Fruit fly (Drosophila melanogaster) whole organism, wandering third instar larva: Measurements from ENCODE around the gene Akh.

Experiments
- Abd-B ChIP-seq: fragments of >200 bp; optimal IDR thresholded peaks from 2 replicates; lab custom pipeline; 2017; ENCODE audit warnings: missing biosample characterization, missing genetic modification characterization
- Mio ChIP-seq: sonication (Bioruptor generic); optimal IDR thresholded peaks from 2 replicates; lab custom pipeline; 2016; ENCODE audit warnings: missing biosample characterization, missing genetic modification characterization
- Myc ChIP-seq: fragments of >200 bp; optimal IDR thresholded peaks from 2 replicates; lab custom pipeline; 2017
- Rel ChIP-seq, 2 experiments: fragments of 200-800 bp; sonication (Bioruptor generic) in 1 of 2; optimal IDR thresholded peaks; 2 replicates in 1 of 2; 3 replicates in 1 of 2; lab custom pipeline; 2016 to 2019; ENCODE audit warnings: mild to moderate bottlenecking in 2 of 2, missing biosample characterization in 2 of 2, missing genetic modification characterization in 2 of 2, moderate library complexity in 1 of 2
- dsf ChIP-seq: sonication (Bioruptor generic); optimal IDR thresholded peaks from 2 replicates; lab custom pipeline; 2016; ENCODE audit warnings: missing biosample characterization, missing genetic modification characterization, borderline replicate concordance
- fru ChIP-seq: fragments of 200-800 bp; sonication (Bioruptor generic); optimal IDR thresholded peaks from 3 replicates; lab custom pipeline; 2016; ENCODE audit warnings: missing biosample characterization, mild to moderate bottlenecking, missing genetic modification characterization
- h ChIP-seq: fragments of 200-800 bp; sonication (Bioruptor generic); optimal IDR thresholded peaks from 3 replicates; lab custom pipeline; 2016; ENCODE audit warnings: missing biosample characterization, mild to moderate bottlenecking, missing genetic modification characterization
- jim ChIP-seq: fragments of 175-275, 200-325 bp; sonication (Bioruptor generic); optimal IDR thresholded peaks from 2 replicates; lab custom pipeline; 2016; ENCODE audit warnings: missing biosample characterization, mild to moderate bottlenecking, missing genetic modification characterization
- lola ChIP-seq: fragments of >200 bp; optimal IDR thresholded peaks from 2 replicates; lab custom pipeline; 2017; ENCODE audit warnings: missing biosample characterization, missing genetic modification characterization
- psq ChIP-seq: fragments of 200-800 bp; sonication (Bioruptor generic); optimal IDR thresholded peaks from 3 replicates; lab custom pipeline; 2017; ENCODE audit warnings: missing biosample characterization, mild to moderate bottlenecking, missing genetic modification characterization, moderate library complexity
- sv ChIP-seq: fragments of 200-800 bp; sonication (Bioruptor generic); optimal IDR thresholded peaks from 3 replicates; lab custom pipeline; 2016; ENCODE audit warnings: missing biosample characterization, missing genetic modification characterization
- usp ChIP-seq: fragments of >200 bp; optimal IDR thresholded peaks from 2 replicates; lab custom pipeline; 2017; ENCODE audit warnings: missing biosample characterization, missing genetic modification characterization

- TF ChIP-seq lola (no peak), usp (no peak), Myc (no peak), psq (GFP tag; lab: Kevin White, UChicago) (no peak), dsf (GFP tag; lab: Kevin White, UChicago) (no peak), h (no peak), jim (no peak), Abd-B (GFP tag; lab: Kevin White, UChicago) (no peak), Rel (GFP tag; optimal IDR thresholded peaks at IDR 0.05; lab: Kevin White, UChicago) (no peak), Rel (tag; optimal IDR thresholded peaks at IDR 0.05; lab: Kevin White, UChicago) (no peak), sv (no peak), fru (no peak), Mio (GFP tag; lab: Kevin White, UChicago) (no peak)
These were observed 23.8 kb upstream of the Akh start for dm6 chr3L:4117493-4117892.
